Worm (Caenorhabditis elegans) whole organism, L1 larva: ENCODE data around the gene C34F6.10.
A peak's percentile ranks its signal among the peaks of the same experiment; 100 is the strongest.

Source experiments
- C04F5.9 ChIP-seq: sonication (generic microtip); optimal IDR thresholded peaks from 2 replicates; lab custom pipeline; 2016; ENCODE audit warnings: missing genetic modification characterization, missing compliant biosample characterization
- C16A3.4 ChIP-seq: fragments of 150-350 bp; optimal IDR thresholded peaks from 2 replicates; lab custom pipeline; 2014; ENCODE audit warnings: missing biosample characterization, missing genetic modification characterization
- Y116A8C.19 ChIP-seq: sonication (generic microtip); optimal IDR thresholded peaks from 2 replicates; lab custom pipeline; 2016; ENCODE audit warnings: missing compliant biosample characterization, missing genetic modification characterization, borderline replicate concordance
- aly-2 ChIP-seq: fragments of 150-350 bp; optimal IDR thresholded peaks from 2 replicates; lab custom pipeline; 2014; ENCODE audit warnings: missing biosample characterization, missing genetic modification characterization
- ceh-63 ChIP-seq: fragments of 200-800 bp; sonication (Bioruptor generic); optimal IDR thresholded peaks from 2 replicates; lab custom pipeline; 2018; ENCODE audit warnings: mild to moderate bottlenecking, missing genetic modification characterization, missing compliant biosample characterization
- ceh-8 ChIP-seq: fragments of 200-800 bp; sonication (Bioruptor generic); optimal IDR thresholded peaks from 2 replicates; lab custom pipeline; 2018; ENCODE audit warnings: mild to moderate bottlenecking, missing genetic modification characterization, moderate library complexity, missing compliant biosample characterization
- ceh-82 ChIP-seq, 3 experiments: fragments of 150-350 bp in 1 of 3; sonication (generic microtip) in 2 of 3; optimal IDR thresholded peaks; 2 replicates each; lab custom pipeline; 2014 to 2017; ENCODE audit warnings: missing biosample characterization in 3 of 3, missing genetic modification characterization in 3 of 3
- ceh-88 ChIP-seq: fragments of 200-800 bp; sonication (Bioruptor generic); IDR thresholded peaks from 2 replicates; pipeline ENCODE4 v1.3.6; 2022; ENCODE audit warnings: missing genetic modification characterization, missing compliant biosample characterization
- ces-1 ChIP-seq: fragments of 150-350 bp; optimal IDR thresholded peaks from 2 replicates; lab custom pipeline; 2014; ENCODE audit warnings: missing biosample characterization, missing genetic modification reagents, missing genetic modification characterization
- dpl-1 ChIP-seq, 3 experiments: fragments of 150-350 bp in 2 of 3; sonication (generic microtip) in 1 of 3; optimal IDR thresholded peaks; 2 replicates each; lab custom pipeline; 2014 to 2017; ENCODE audit warnings: missing biosample characterization in 3 of 3, missing genetic modification characterization in 3 of 3, missing genetic modification reagents in 3 of 3
- dsc-1 ChIP-seq: sonication (generic microtip); optimal IDR thresholded peaks from 2 replicates; lab custom pipeline; 2016; ENCODE audit warnings: mild to moderate bottlenecking, missing genetic modification characterization, missing compliant biosample characterization
- efl-1 ChIP-seq, 4 experiments: fragments of 150-350 bp; optimal IDR thresholded peaks in 3 of 4; peaks in 1 of 4; 1 replicate in 1 of 4; 2 replicates in 3 of 4; lab custom pipeline; 2014; ENCODE audit warnings: missing biosample characterization in 2 of 4, missing genetic modification characterization in 2 of 4, missing genetic modification reagents in 2 of 4
- efl-3 ChIP-seq: fragments of 200-800 bp; sonication (Bioruptor generic); optimal IDR thresholded peaks from 2 replicates; lab custom pipeline; 2018; ENCODE audit warnings: mild to moderate bottlenecking, missing genetic modification characterization, missing compliant biosample characterization
- egl-13 ChIP-seq: sonication (generic microtip); optimal IDR thresholded peaks from 2 replicates; lab custom pipeline; 2016; ENCODE audit warnings: missing genotype, missing genetic modification reagents, missing genetic modification characterization, missing compliant biosample characterization
- elt-2 ChIP-seq: sonication (generic microtip); optimal IDR thresholded peaks from 2 replicates; lab custom pipeline; 2016; ENCODE audit warnings: missing genetic modification characterization, mild to moderate bottlenecking, inconsistent platforms, missing compliant biosample characterization, missing genetic modification reagents
- elt-3 ChIP-seq, 6 experiments: fragments of 150-350 bp in 1 of 6; sonication (generic microtip); optimal IDR thresholded peaks; 2 replicates each; lab custom pipeline; 2017 to 2018; ENCODE audit warnings: missing biosample characterization in 6 of 6, missing genetic modification characterization in 6 of 6, inconsistent platforms in 1 of 6
- fkh-10 ChIP-seq: sonication (generic microtip); optimal IDR thresholded peaks from 2 replicates; lab custom pipeline; 2017; ENCODE audit warnings: missing biosample characterization, missing genetic modification reagents, missing genetic modification characterization
- fkh-8 ChIP-seq: sonication (generic microtip); optimal IDR thresholded peaks from 2 replicates; lab custom pipeline; 2016; ENCODE audit warnings: mild to moderate bottlenecking, missing genetic modification characterization, missing compliant biosample characterization
- fos-1 ChIP-seq: fragments of 150-350 bp; optimal IDR thresholded peaks from 2 replicates; lab custom pipeline; 2014; ENCODE audit warnings: missing biosample characterization, missing genetic modification characterization
- irx-1 ChIP-seq: sonication (generic microtip); optimal IDR thresholded peaks from 2 replicates; lab custom pipeline; 2016; ENCODE audit warnings: missing genetic modification characterization, missing compliant biosample characterization
- isw-1 ChIP-seq: fragments of 200-800 bp; sonication (Bioruptor generic); IDR thresholded peaks from 2 replicates; pipeline ENCODE4 v1.3.6; 2022; ENCODE audit warnings: missing genetic modification characterization, missing compliant biosample characterization
- lin-14 ChIP-seq: fragments of 200-800 bp; sonication (Bioruptor generic); optimal IDR thresholded peaks from 2 replicates; lab custom pipeline; 2018; ENCODE audit warnings: mild to moderate bottlenecking, missing genetic modification characterization, moderate library complexity, missing compliant biosample characterization
- lin-15B ChIP-seq: fragments of 150-350 bp; sonication (generic microtip); optimal IDR thresholded peaks from 3 replicates; lab custom pipeline; 2014; ENCODE audit warnings: missing biosample characterization, missing genetic modification characterization
- lin-35 ChIP-seq, 2 experiments: fragments of 150-350 bp; optimal IDR thresholded peaks; 2 replicates each; lab custom pipeline; 2014; ENCODE audit warnings: missing biosample characterization in 2 of 2, missing genetic modification characterization in 2 of 2, missing genetic modification reagents in 2 of 2
- lin-39 ChIP-seq: fragments of 150-350 bp; optimal IDR thresholded peaks from 2 replicates; lab custom pipeline; 2014; ENCODE audit warnings: missing biosample characterization, missing genetic modification reagents, missing genetic modification characterization
- lir-3 ChIP-seq: sonication (generic microtip); optimal IDR thresholded peaks from 2 replicates; lab custom pipeline; 2016; ENCODE audit warnings: mild to moderate bottlenecking, missing genetic modification characterization, moderate library complexity, missing compliant biosample characterization; ENCODE audit not compliant: poor library complexity
- lsy-2 ChIP-seq, 2 experiments: fragments of 150-350 bp; optimal IDR thresholded peaks; 2 replicates each; lab custom pipeline; 2014; ENCODE audit warnings: missing biosample characterization in 2 of 2, missing genetic modification characterization in 2 of 2
- mab-9 ChIP-seq: fragments of 200-800 bp; sonication (Bioruptor generic); IDR thresholded peaks from 2 replicates; pipeline ENCODE4 v1.3.6; 2022; ENCODE audit warnings: missing genetic modification reagents, missing genetic modification characterization, missing compliant biosample characterization
- mef-2 ChIP-seq: fragments of 150-350 bp; optimal IDR thresholded peaks from 2 replicates; lab custom pipeline; 2014; ENCODE audit warnings: missing biosample characterization, missing genetic modification characterization
- nhr-12 ChIP-seq: sonication (generic microtip); optimal IDR thresholded peaks from 2 replicates; lab custom pipeline; 2017; ENCODE audit warnings: missing biosample characterization, missing genetic modification characterization
- nhr-19 ChIP-seq: fragments of 200-800 bp; sonication (Bioruptor generic); conservative IDR thresholded peaks from 2 replicates; pipeline ENCODE4 v1.3.6; 2022; ENCODE audit warnings: missing genetic modification characterization, missing compliant biosample characterization
- nhr-20 ChIP-seq: sonication (generic microtip); optimal IDR thresholded peaks from 2 replicates; lab custom pipeline; 2016; ENCODE audit warnings: mild to moderate bottlenecking, missing genetic modification characterization, missing compliant biosample characterization
- nhr-237 ChIP-seq: fragments of 150-350 bp; optimal IDR thresholded peaks from 2 replicates; lab custom pipeline; 2014; ENCODE audit warnings: missing biosample characterization, missing genetic modification characterization
- nhr-28 ChIP-seq: fragments of 150-350 bp; optimal IDR thresholded peaks from 2 replicates; lab custom pipeline; 2014; ENCODE audit warnings: missing biosample characterization, missing genetic modification characterization
- nhr-47 ChIP-seq: sonication (generic microtip); optimal IDR thresholded peaks from 2 replicates; lab custom pipeline; 2016; ENCODE audit warnings: mild to moderate bottlenecking, missing genetic modification characterization, moderate library complexity, missing compliant biosample characterization
- nhr-71 ChIP-seq: sonication (generic microtip); optimal IDR thresholded peaks from 2 replicates; lab custom pipeline; 2016; ENCODE audit warnings: mild to moderate bottlenecking, missing genetic modification characterization, moderate library complexity, missing compliant biosample characterization
- nhr-77 ChIP-seq: fragments of 150-350 bp; optimal IDR thresholded peaks from 2 replicates; lab custom pipeline; 2014; ENCODE audit warnings: missing biosample characterization, missing genetic modification characterization
- nhr-84 ChIP-seq: sonication (generic microtip); optimal IDR thresholded peaks from 2 replicates; lab custom pipeline; 2017; ENCODE audit warnings: missing biosample characterization, missing genetic modification characterization
- nhr-85 ChIP-seq: sonication (generic microtip); peaks from one replicate; lab custom pipeline; 2016; ENCODE audit warnings: missing genetic modification characterization, inconsistent platforms, missing compliant biosample characterization
- skn-1 ChIP-seq: fragments of 150-350 bp; optimal IDR thresholded peaks from 2 replicates; lab custom pipeline; 2014; ENCODE audit warnings: missing biosample characterization, missing genetic modification characterization
- snpc-4 ChIP-seq: fragments of 150-350 bp; optimal IDR thresholded peaks from 2 replicates; lab custom pipeline; 2014; ENCODE audit warnings: missing biosample characterization, missing genetic modification characterization
- sptf-1 ChIP-seq: fragments of 150-350 bp; optimal IDR thresholded peaks from 2 replicates; lab custom pipeline; 2014; ENCODE audit warnings: missing biosample characterization, missing genetic modification characterization
- sup-37 ChIP-seq: fragments of 200-800 bp; sonication (Bioruptor generic); optimal IDR thresholded peaks from 2 replicates; lab custom pipeline; 2018; ENCODE audit warnings: mild to moderate bottlenecking, missing genetic modification characterization, missing compliant biosample characterization
- swsn-7 ChIP-seq: sonication (generic microtip); optimal IDR thresholded peaks from 2 replicates; lab custom pipeline; 2016; ENCODE audit warnings: missing genetic modification characterization, missing compliant biosample characterization
- unc-130 ChIP-seq: fragments of 150-350 bp; optimal IDR thresholded peaks from 2 replicates; lab custom pipeline; 2017; ENCODE audit warnings: missing biosample characterization, missing genetic modification characterization, inconsistent platforms
- unc-62 ChIP-seq: fragments of 150-350 bp; optimal IDR thresholded peaks from 2 replicates; lab custom pipeline; 2014; ENCODE audit warnings: missing biosample characterization, missing genetic modification reagents, missing genetic modification characterization
- unc-86 ChIP-seq: sonication (generic microtip); optimal IDR thresholded peaks from 2 replicates; lab custom pipeline; 2016; ENCODE audit warnings: missing genetic modification characterization, missing compliant biosample characterization
- unc-98 ChIP-seq: fragments of 200-800 bp; sonication (Bioruptor generic); IDR thresholded peaks from 2 replicates; pipeline ENCODE4 v1.3.6; 2022; ENCODE audit warnings: missing genetic modification characterization, missing compliant biosample characterization
- vab-15 ChIP-seq: sonication (generic microtip); optimal IDR thresholded peaks from 2 replicates; lab custom pipeline; 2017; ENCODE audit warnings: missing genotype, mild to moderate bottlenecking, missing genetic modification characterization, missing compliant biosample characterization
- zag-1 ChIP-seq: fragments of 150-350 bp; optimal IDR thresholded peaks from 2 replicates; lab custom pipeline; 2014; ENCODE audit warnings: missing biosample characterization, missing genetic modification characterization
- ztf-4 ChIP-seq: fragments of 150-350 bp; optimal IDR thresholded peaks from 2 replicates; lab custom pipeline; 2014; ENCODE audit warnings: missing biosample characterization, missing genetic modification characterization

Gene C34F6.10

ce11 chrX:11262319-11263074 lies 22.1 kb upstream of the C34F6.10 start, which contains the start of gene C03A3.2:
TSS of gene C03A3.2 (plus strand) at chrX:11262848.
- TF ChIP-seq ceh-88 (GFP tag; lab: Robert Waterston, UW): no peak
- no peak for TF ChIP-seq efl-3
- peak; percentile 24 for TF ChIP-seq egl-13 (tag; lab: Kevin White, UChicago)
- TF ChIP-seq lin-15B (tag; lab: Kevin White, UChicago): peak; percentile 54
- TF ChIP-seq sup-37 (GFP tag; lab: Kevin White, UChicago): no peak
- TF ChIP-seq nhr-20 (tag; lab: Kevin White, UChicago): peak; percentile 64
- peak; percentile 50 to 72 for TF ChIP-seq efl-1 (optimal IDR thresholded peaks at IDR 0.05; lab: Kevin White, UChicago)
- peak; percentile 49 to 92 for TF ChIP-seq efl-1 (GFP tag; optimal IDR thresholded peaks at IDR 0.05 in 1 of 2; lab: Kevin White, UChicago)
- peak; percentile 14 for TF ChIP-seq skn-1 (tag; lab: Kevin White, UChicago)
- TF ChIP-seq lin-14 (GFP tag; lab: Kevin White, UChicago): peak; percentile 96
- TF ChIP-seq unc-86 (tag; lab: Kevin White, UChicago): peak; percentile 73
- no peak for TF ChIP-seq mef-2 (tag; lab: Kevin White, UChicago)
- TF ChIP-seq dpl-1 (GFP tag; optimal IDR thresholded peaks at IDR 0.05; lab: Kevin White, UChicago): peak; percentile 38 to 79 (median 61)
- peak in 1 of 6 experiments; percentile 55 for TF ChIP-seq elt-3 (tag; optimal IDR thresholded peaks at IDR 0.05; lab: Kevin White, UChicago)
- TF ChIP-seq Y116A8C.19 (tag; lab: Kevin White, UChicago): no peak
- TF ChIP-seq nhr-71 (tag; lab: Kevin White, UChicago): peak; percentile 76
- peak; percentile 92 for TF ChIP-seq vab-15 (tag; lab: Kevin White, UChicago)
- TF ChIP-seq C16A3.4: peak; percentile 65
- peak; percentile 39 for TF ChIP-seq snpc-4
- TF ChIP-seq ztf-4 (tag; lab: Kevin White, UChicago): peak; percentile 11
- peak; percentile 67 for TF ChIP-seq swsn-7 (tag; lab: Kevin White, UChicago)
- peak; percentile 54 to 76 for TF ChIP-seq lsy-2 (tag; optimal IDR thresholded peaks at IDR 0.05; lab: Kevin White, UChicago)
- TF ChIP-seq ceh-63 (GFP tag; lab: Kevin White, UChicago): no peak
- TF ChIP-seq nhr-77: peak; percentile 26
- peak; percentile 67 for TF ChIP-seq nhr-47
- TF ChIP-seq nhr-85 (tag; lab: Kevin White, UChicago): peak; percentile 71
- TF ChIP-seq C04F5.9 (tag; lab: Kevin White, UChicago): no peak
- TF ChIP-seq elt-2 (tag; lab: Kevin White, UChicago): peak; percentile 5
- peak; percentile 64 for TF ChIP-seq fkh-10 (GFP tag; lab: Kevin White, UChicago)
- peak; percentile 26 for TF ChIP-seq irx-1 (tag; lab: Kevin White, UChicago)
- no peak for TF ChIP-seq ces-1 (GFP tag; lab: Kevin White, UChicago)
- TF ChIP-seq isw-1: peak; percentile 22; the same call in 1 of the 2 replicates
- no peak for TF ChIP-seq nhr-12 (tag; lab: Kevin White, UChicago)
- TF ChIP-seq mab-9 (GFP tag; lab: Robert Waterston, UW): 0 out of 2 replicates have a peak, but pooled peaks have one; percentile 36
- TF ChIP-seq aly-2 (tag; lab: Kevin White, UChicago): no peak
- TF ChIP-seq lir-3 (tag; lab: Kevin White, UChicago): peak; percentile 21
- TF ChIP-seq unc-62 (GFP tag; lab: Kevin White, UChicago): no peak
- no peak for TF ChIP-seq nhr-237 (tag; lab: Kevin White, UChicago)
- no peak for TF ChIP-seq unc-98
- TF ChIP-seq sptf-1: no peak
- TF ChIP-seq nhr-28 (tag; lab: Kevin White, UChicago): no peak
- no peak for TF ChIP-seq lin-39 (tag; lab: Kevin White, UChicago)
- TF ChIP-seq fkh-8: peak; percentile 78
- TF ChIP-seq nhr-19 (GFP tag; lab: Robert Waterston, UW): peak; percentile 33
- TF ChIP-seq fos-1 (tag; lab: Kevin White, UChicago): peak; percentile 67
- TF ChIP-seq unc-130 (tag; lab: Kevin White, UChicago): no peak
- TF ChIP-seq ceh-82 (tag; optimal IDR thresholded peaks at IDR 0.05; lab: Kevin White, UChicago): peak; percentile 10 to 87 (median 64)
- no peak for TF ChIP-seq zag-1
- peak; percentile 10 for TF ChIP-seq ceh-8
- no peak for TF ChIP-seq nhr-84
- peak; percentile 42 for TF ChIP-seq dsc-1 (tag; lab: Kevin White, UChicago)
- peak; percentile 52 to 72 for TF ChIP-seq lin-35 (GFP tag; optimal IDR thresholded peaks at IDR 0.05; lab: Kevin White, UChicago)
